Comparison of ENCODE assay signal across 2 worm cellular contexts in the genomic region with DNA sequence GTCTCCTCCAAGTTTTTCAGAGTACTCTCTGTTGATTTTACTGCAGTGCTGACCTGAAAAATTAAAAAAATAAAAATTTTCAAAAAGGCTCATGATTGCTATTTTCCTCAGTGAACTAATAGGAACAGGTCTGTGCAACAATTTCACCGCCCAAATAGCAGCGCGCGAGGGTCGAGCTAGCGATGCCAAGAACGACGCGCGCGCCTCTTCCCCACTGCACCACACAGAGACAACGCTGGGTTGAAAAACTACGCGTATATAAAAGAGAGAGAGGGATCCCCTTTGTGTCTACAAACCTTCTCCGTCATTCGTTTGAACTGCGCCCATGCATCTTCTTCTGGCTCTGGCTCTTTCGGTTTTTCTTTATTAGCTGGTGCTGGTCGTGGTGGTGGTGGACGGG.
TF ChIP-seq lines count a peak whose summit lies in the region.

No protein-coding gene starts in this region.

TF ChIP-seq in whole organism, L1 larva, 84 proteins besides CTCF, POLR2A, EP300 and RAD21 (continued from another document):
- TF ChIP-seq nhr-28 (tag; optimal IDR thresholded peaks at IDR 0.05; lab: Kevin White, UChicago) (no peak), nhr-85 (tag; lab: Kevin White, UChicago) (no peak), nhr-47 (tag; optimal IDR thresholded peaks at IDR 0.05; lab: Kevin White, UChicago) (peak; percentile 69), hlh-17 (GFP tag; optimal IDR thresholded peaks at IDR 0.05; lab: Kevin White, UChicago; ENCODE audit: borderline replicate concordance) (no peak), nhr-76 (tag; optimal IDR thresholded peaks at IDR 0.05; lab: Kevin White, UChicago) (no peak), efl-3 (GFP tag; optimal IDR thresholded peaks at IDR 0.05; lab: Kevin White, UChicago) (no peak), jun-1 (tag; optimal IDR thresholded peaks at IDR 0.05; lab: Kevin White, UChicago) (peak; percentile 4), hpl-2 (GFP tag; optimal IDR thresholded peaks at IDR 0.05; lab: Kevin White, UChicago) (no peak), dsc-1 (tag; optimal IDR thresholded peaks at IDR 0.05; lab: Kevin White, UChicago) (peak; percentile 63), pag-3 (tag; optimal IDR thresholded peaks at IDR 0.05; lab: Kevin White, UChicago; ENCODE audit: borderline replicate concordance, insufficient read depth) (no peak), Y116A8C.19 (tag; optimal IDR thresholded peaks at IDR 0.05; lab: Kevin White, UChicago; ENCODE audit: borderline replicate concordance) (no peak), sptf-1 (tag; optimal IDR thresholded peaks at IDR 0.05; lab: Kevin White, UChicago) (no peak), lin-35 (GFP tag; optimal IDR thresholded peaks at IDR 0.05; lab: Kevin White, UChicago) (peak; percentile 45 to 74), rnt-1 (tag; optimal IDR thresholded peaks at IDR 0.05; lab: Kevin White, UChicago) (peak; percentile 76), hlh-4 (tag; optimal IDR thresholded peaks at IDR 0.05; lab: Kevin White, UChicago) (no peak), aha-1 (tag; optimal IDR thresholded peaks at IDR 0.05; lab: Kevin White, UChicago) (no peak), ets-5 (GFP tag; IDR thresholded peaks at IDR 0.05; lab: Robert Waterston, UW) (no peak), ama-1 (optimal IDR thresholded peaks at IDR 0.05; lab: Kevin White, UChicago) (no peak), lin-14 (GFP tag; optimal IDR thresholded peaks at IDR 0.05; lab: Kevin White, UChicago) (peak; percentile 76), unc-62 (GFP tag; optimal IDR thresholded peaks at IDR 0.05; lab: Kevin White, UChicago) (no peak), nhr-77 (tag; optimal IDR thresholded peaks at IDR 0.05; lab: Kevin White, UChicago) (peak; percentile 65), nhr-84 (tag; optimal IDR thresholded peaks at IDR 0.05; lab: Kevin White, UChicago) (no peak), alr-1 (tag; optimal IDR thresholded peaks at IDR 0.05; lab: Kevin White, UChicago; ENCODE audit: borderline replicate concordance) (no peak), unc-98 (GFP tag; IDR thresholded peaks at IDR 0.05; lab: Robert Waterston, UW) (no peak), nhr-237 (tag; optimal IDR thresholded peaks at IDR 0.05; lab: Kevin White, UChicago) (no peak), fkh-10 (GFP tag; optimal IDR thresholded peaks at IDR 0.05; lab: Kevin White, UChicago) (no peak)
TF ChIP-seq in whole organism, L1 larva: peak in this region for 40.

TF ChIP-seq in whole organism, young adult, 124 proteins besides CTCF, POLR2A, EP300 and RAD21 (continued from another document):
- TF ChIP-seq hmg-20 (GFP tag; IDR thresholded peaks at IDR 0.05; lab: Robert Waterston, UW) (peak; percentile 90), unc-130 (GFP tag; optimal IDR thresholded peaks at IDR 0.05; lab: Kevin White, UChicago) (peak; percentile 76), B0336.3 (GFP tag; IDR thresholded peaks at IDR 0.05; lab: Robert Waterston, UW) (peak; percentile 86), athp-1 (tag; optimal IDR thresholded peaks at IDR 0.05; lab: Kevin White, UChicago) (peak; percentile 95), F39B2.1 (GFP tag; IDR thresholded peaks at IDR 0.05; lab: Robert Waterston, UW) (peak; percentile 47; the same call in 1 of the 2 replicates), lsy-27 (tag; optimal IDR thresholded peaks at IDR 0.05; lab: Kevin White, UChicago; ENCODE audit: borderline replicate concordance, insufficient read depth) (no peak), madf-10 (tag; optimal IDR thresholded peaks at IDR 0.05; lab: Kevin White, UChicago) (peak; percentile 85), lag-1 (GFP tag; IDR thresholded peaks at IDR 0.05; lab: Robert Waterston, UW) (no peak), egrh-3 (GFP tag; IDR thresholded peaks at IDR 0.05; lab: Robert Waterston, UW) (peak; percentile 63), nhr-27 (tag; optimal IDR thresholded peaks at IDR 0.05; lab: Kevin White, UChicago) (peak; percentile 57), Y53G8AR.9 (GFP tag; conservative IDR thresholded peaks at IDR 0.05; lab: Robert Waterston, UW) (0 out of 2 replicates have a peak, but pooled peaks have one; percentile 35), F37B4.10 (GFP tag; IDR thresholded peaks at IDR 0.05; lab: Robert Waterston, UW) (0 out of 2 replicates have a peak, but pooled peaks have one; percentile 65), ceh-91 (GFP tag; IDR thresholded peaks at IDR 0.05; lab: Robert Waterston, UW) (no peak; the same call in 1 of the 2 replicates), F57C9.4 (tag; optimal IDR thresholded peaks at IDR 0.05; lab: Kevin White, UChicago) (peak; percentile 20), dox-1 (GFP tag; IDR thresholded peaks at IDR 0.05; lab: Robert Waterston, UW) (peak; percentile 87), xnd-1 (tag; optimal IDR thresholded peaks at IDR 0.05; lab: Kevin White, UChicago) (peak; percentile 16), ceh-58 (GFP tag; IDR thresholded peaks at IDR 0.05; lab: Robert Waterston, UW) (peak; percentile 95; the same call in 1 of the 2 replicates), F52B5.7 (tag; optimal IDR thresholded peaks at IDR 0.05; lab: Kevin White, UChicago) (peak; percentile 91), zfh-2 (GFP tag; conservative IDR thresholded peaks at IDR 0.05; lab: Robert Waterston, UW) (peak; percentile 92)
